Fruit fly (Drosophila melanogaster): ENCODE results near the gene msi.
A peak's percentile ranks its signal among the peaks of the same experiment; 100 is the strongest.

msi gene

DNA sequence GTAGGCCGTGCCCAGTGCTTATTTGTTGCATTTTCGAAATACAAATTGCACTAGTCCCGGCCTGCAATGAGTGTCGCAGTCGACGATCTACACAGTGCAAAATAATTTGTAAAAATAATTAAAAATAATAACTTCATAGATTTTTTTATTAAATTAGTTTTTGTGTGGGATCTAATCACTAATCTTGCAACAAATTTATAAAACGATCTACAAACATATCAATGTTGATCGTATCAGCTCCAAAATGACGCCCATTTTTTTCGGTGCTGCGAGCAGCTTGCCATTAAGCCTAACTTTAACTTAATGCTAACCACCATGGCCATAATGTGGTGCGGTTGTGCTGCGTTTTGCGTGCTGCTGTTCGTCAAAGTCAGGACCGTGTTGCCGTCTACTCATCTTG, 135.5 kb downstream of the msi start (continued):
- TF ChIP-seq bowl (GFP tag; IDR thresholded peaks at IDR 0.05): no peak
- peak; percentile 14 for TF ChIP-seq CG7839 (tag; optimal IDR thresholded peaks at IDR 0.05)
- peak; percentile 27 for TF ChIP-seq PHDP (tag; optimal IDR thresholded peaks at IDR 0.05)
- TF ChIP-seq dm (GFP tag; optimal IDR thresholded peaks at IDR 0.05): no peak
- no peak for TF ChIP-seq zfh2 (GFP tag; optimal IDR thresholded peaks at IDR 0.05)
- no peak for TF ChIP-seq scrt (GFP tag; optimal IDR thresholded peaks at IDR 0.05)
- no peak for TF ChIP-seq CG17829 (tag; optimal IDR thresholded peaks at IDR 0.05)
- TF ChIP-seq Awh (GFP tag; IDR thresholded peaks at IDR 0.05): no peak
- no peak for TF ChIP-seq NC2β (GFP tag; optimal IDR thresholded peaks at IDR 0.05)
- TF ChIP-seq CG14710 (tag; optimal IDR thresholded peaks at IDR 0.05): no peak
- TF ChIP-seq gem (tag; optimal IDR thresholded peaks at IDR 0.05): no peak
- no peak for TF ChIP-seq Dbx (GFP tag; IDR thresholded peaks at IDR 0.05)
- no peak for TF ChIP-seq sc (optimal IDR thresholded peaks at IDR 0.05)
- TF ChIP-seq sc (GFP tag; optimal IDR thresholded peaks at IDR 0.05): no peak
- TF ChIP-seq CG10462 (GFP tag; optimal IDR thresholded peaks at IDR 0.05): no peak
- TF ChIP-seq hb (GFP tag; IDR thresholded peaks at IDR 0.05; ENCODE audit: partially characterized antibody): no peak
- no peak for TF ChIP-seq Mes4 (GFP tag; optimal IDR thresholded peaks at IDR 0.05)
- peak in 1 of 2 experiments; percentile 16 for TF ChIP-seq bsh (GFP tag; optimal IDR thresholded peaks at IDR 0.05)
- no peak for TF ChIP-seq CG3065 (GFP tag; optimal IDR thresholded peaks at IDR 0.05)
- no peak for TF ChIP-seq CG6272 (GFP tag; IDR thresholded peaks at IDR 0.05)
- no peak for TF ChIP-seq CTCF (GFP tag; optimal IDR thresholded peaks at IDR 0.05)
- TF ChIP-seq Hr51 (GFP tag; optimal IDR thresholded peaks at IDR 0.05): peak in 1 of 2 experiments; percentile 28
- no peak for TF ChIP-seq insv (GFP tag; optimal IDR thresholded peaks at IDR 0.05)
- TF ChIP-seq CG8281 (tag; optimal IDR thresholded peaks at IDR 0.05): no peak
- no peak for TF ChIP-seq HmgZ (tag; optimal IDR thresholded peaks at IDR 0.05)
- no peak for TF ChIP-seq oc (tag; optimal IDR thresholded peaks at IDR 0.05)
- TF ChIP-seq CG5953 (GFP tag; IDR thresholded peaks at IDR 0.05): no peak
- TF ChIP-seq CG11398 (GFP tag; optimal IDR thresholded peaks at IDR 0.05): no peak
- peak; percentile 46; the same call in 2 of the 3 replicates for TF ChIP-seq row (GFP tag; IDR thresholded peaks at IDR 0.05)
- no peak for TF ChIP-seq CG10565 (GFP tag; optimal IDR thresholded peaks at IDR 0.05)
- no peak for TF ChIP-seq CG7745 (tag; optimal IDR thresholded peaks at IDR 0.05)
- no peak for TF ChIP-seq Atf6 (GFP tag; IDR thresholded peaks at IDR 0.05)
- no peak for TF ChIP-seq CG16813 (GFP tag; IDR thresholded peaks at IDR 0.05; ENCODE audit: partially characterized antibody)
- TF ChIP-seq br (optimal IDR thresholded peaks at IDR 0.05): no peak
- TF ChIP-seq ac (GFP tag; optimal IDR thresholded peaks at IDR 0.05): no peak
- TF ChIP-seq nau (GFP tag; optimal IDR thresholded peaks at IDR 0.05): no peak
- no peak for TF ChIP-seq CG8478 (optimal IDR thresholded peaks at IDR 0.05)
- TF ChIP-seq CG18599 (GFP tag; optimal IDR thresholded peaks at IDR 0.05): peak; percentile 5
- no peak for TF ChIP-seq CG1647 (GFP tag; optimal IDR thresholded peaks at IDR 0.05)
- no peak for TF ChIP-seq Taf1 (GFP tag; IDR thresholded peaks at IDR 0.05)
- no peak for TF ChIP-seq CG17568 (GFP tag; optimal IDR thresholded peaks at IDR 0.05)
- peak; percentile 10 for TF ChIP-seq CG17385 (GFP tag; optimal IDR thresholded peaks at IDR 0.05)
- TF ChIP-seq CG43689 (GFP tag; IDR thresholded peaks at IDR 0.05): no peak
- no peak for TF ChIP-seq GATAe (GFP tag; conservative IDR thresholded peaks at IDR 0.05)
- TF ChIP-seq MTF-1 (GFP tag; optimal IDR thresholded peaks at IDR 0.05; ENCODE audit: borderline replicate concordance): no peak
- TF ChIP-seq Hr3 (GFP tag; optimal IDR thresholded peaks at IDR 0.05): no peak
- no peak for TF ChIP-seq jumu (GFP tag; optimal IDR thresholded peaks at IDR 0.05)
- TF ChIP-seq pfk (GFP tag; optimal IDR thresholded peaks at IDR 0.05): no peak
- no peak for TF ChIP-seq slp2 (GFP tag; optimal IDR thresholded peaks at IDR 0.05)
- no peak for TF ChIP-seq CG17361 (GFP tag; IDR thresholded peaks at IDR 0.05)
- no peak for TF ChIP-seq tll (GFP tag; optimal IDR thresholded peaks at IDR 0.05)
- no peak for TF ChIP-seq croc (GFP tag; conservative IDR thresholded peaks at IDR 0.05)
- TF ChIP-seq CG16815 (GFP tag; optimal IDR thresholded peaks at IDR 0.05): no peak
